Worm (Caenorhabditis elegans): ENCODE data around the gene mrp-7.

ce11 chrV:19733728-19734127 is 59.1 kb downstream of the mrp-7 start:
- TF ChIP-seq C04F5.9 (tag; optimal IDR thresholded peaks at IDR 0.05) (no peak), nhr-90 (tag; optimal IDR thresholded peaks at IDR 0.05; ENCODE audit: poor library complexity) (no peak), elt-2 (tag; optimal IDR thresholded peaks at IDR 0.05) (no peak), ama-1 (optimal IDR thresholded peaks at IDR 0.05) (no peak)
